Worm (Caenorhabditis elegans) whole organism, L4/young adult: ENCODE measurements around the gene H01G02.3.
A peak's percentile ranks its signal among the peaks of the same experiment; 100 is the strongest.

ENCODE experiments used
- W03F9.2 ChIP-seq: fragments of 150-350 bp; optimal IDR thresholded peaks from 2 replicates; lab custom pipeline; 2014; ENCODE audit warnings: missing biosample characterization, missing genetic modification characterization
- dao-5 ChIP-seq: sonication (generic microtip); optimal IDR thresholded peaks from 2 replicates; lab custom pipeline; 2016; ENCODE audit warnings: missing genotype, missing genetic modification characterization, moderate library complexity, missing compliant biosample characterization
- him-1 ChIP-seq: sonication (generic microtip); optimal IDR thresholded peaks from 2 replicates; lab custom pipeline; 2016; ENCODE audit warnings: missing genotype, missing genetic modification reagents, missing genetic modification characterization, missing compliant biosample characterization

Gene H01G02.3

ce11 chrIV:11803044-11803443, 10.6 kb upstream of the H01G02.3 start, which contains the start of gene H01G02.4:
Gene H01G02.4 (minus strand): TSS chrIV:11803144.
- TF ChIP-seq W03F9.2 (no peak), him-1 (tag; lab: Kevin White, UChicago) (no peak), dao-5 (tag; lab: Kevin White, UChicago) (no peak)

DNA sequence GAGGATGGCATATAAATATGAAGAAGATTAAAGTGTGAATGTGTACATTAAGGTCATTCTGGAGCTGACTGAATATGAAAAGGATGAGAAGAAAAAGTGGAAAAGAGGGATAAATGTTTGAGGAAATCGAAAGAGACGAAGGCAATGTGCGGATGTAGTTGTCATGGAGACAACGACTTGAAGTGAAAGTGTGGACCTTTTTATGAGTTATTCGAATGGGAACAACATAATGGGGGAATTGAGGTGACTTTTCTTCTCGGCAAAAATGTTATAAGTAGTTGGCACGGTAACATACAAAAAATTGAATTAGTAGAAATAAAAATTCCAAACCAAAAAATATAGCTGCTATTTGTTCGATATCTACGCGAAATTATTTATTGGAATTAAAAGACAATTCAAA, 8.7 kb upstream of the H01G02.3 start, which contains the start of gene dyf-18:
Gene dyf-18 (minus strand): TSS at position 101 of the 400 bp plus-strand sequence.
- no peak for TF ChIP-seq dao-5 (tag; lab: Kevin White, UChicago)
- no peak for TF ChIP-seq W03F9.2
- no peak for TF ChIP-seq him-1 (tag; lab: Kevin White, UChicago)

DNA sequence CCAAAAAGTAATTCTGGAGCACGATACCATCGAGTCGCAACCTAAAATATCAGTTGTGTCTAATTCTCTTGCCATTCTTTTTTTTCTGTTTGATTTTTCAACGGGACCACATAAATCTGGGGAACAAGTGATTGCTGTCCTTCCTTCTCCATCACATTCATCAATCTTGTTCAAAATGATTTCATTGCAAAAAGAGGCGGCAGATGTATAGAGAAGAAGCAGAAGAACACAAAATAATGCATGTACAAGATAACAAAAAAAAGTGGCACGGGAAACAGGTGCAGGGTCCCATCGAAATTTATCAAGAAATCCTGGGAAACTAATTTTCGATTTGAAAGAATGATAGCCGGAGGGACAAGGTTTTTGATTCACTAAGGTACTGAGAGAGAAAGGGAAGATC, 6.8 kb upstream of the H01G02.3 start:
- TF ChIP-seq dao-5 (tag; lab: Kevin White, UChicago) (no peak), him-1 (tag; lab: Kevin White, UChicago) (no peak)

- TF ChIP-seq dao-5 (tag; lab: Kevin White, UChicago): no peak
- no peak for TF ChIP-seq W03F9.2
- no peak for TF ChIP-seq him-1 (tag; lab: Kevin White, UChicago)
Measured at ce11 chrIV:11796818-11797217, 4.4 kb upstream of the H01G02.3 start.

- no peak for TF ChIP-seq W03F9.2
- no peak for TF ChIP-seq dao-5 (tag; lab: Kevin White, UChicago)
- TF ChIP-seq him-1 (tag; lab: Kevin White, UChicago): no peak
Measured at ce11 chrIV:11795964-11796363, 3.6 kb upstream of the H01G02.3 start.

DNA sequence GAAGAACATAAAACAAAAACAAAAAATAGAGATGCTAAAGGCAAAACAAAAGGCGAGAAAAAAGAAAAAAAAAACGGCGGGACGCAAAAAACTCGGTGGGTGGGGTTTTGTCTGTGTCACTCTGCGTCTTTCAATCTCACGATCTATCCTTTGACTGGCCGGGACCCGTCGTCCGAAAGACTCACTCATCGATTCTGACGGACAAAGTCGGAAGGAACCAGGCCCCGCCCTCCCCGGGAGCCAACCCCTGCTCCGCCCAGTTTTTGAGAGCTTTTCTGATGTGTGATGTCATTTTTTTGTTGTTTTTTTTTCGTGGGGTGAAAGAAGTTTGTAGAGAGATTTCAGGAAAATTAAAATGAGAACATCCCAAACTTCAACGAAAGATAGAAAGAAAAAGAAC, 775 bp upstream of the H01G02.3 start:
- TF ChIP-seq him-1 (tag; lab: Kevin White, UChicago) (peak; percentile 46), dao-5 (tag; lab: Kevin White, UChicago) (no peak)

- TF ChIP-seq dao-5 (tag; lab: Kevin White, UChicago) (no peak), W03F9.2 (no peak), him-1 (tag; lab: Kevin White, UChicago) (no peak)
Measured at ce11 chrIV:11788383-11788963, 3.9 kb downstream of the H01G02.3 start.

ce11 chrIV:11787793-11788192, 4.6 kb downstream of the H01G02.3 start:
- TF ChIP-seq W03F9.2 (no peak), dao-5 (tag; lab: Kevin White, UChicago) (no peak), him-1 (tag; lab: Kevin White, UChicago) (no peak)

- TF ChIP-seq W03F9.2: no peak
- no peak for TF ChIP-seq dao-5 (tag; lab: Kevin White, UChicago)
- peak; percentile 67 for TF ChIP-seq him-1 (tag; lab: Kevin White, UChicago)
Measured at ce11 chrIV:11785064-11785840, 7.1 kb downstream of the H01G02.3 start.

ce11 chrIV:11782846-11783245, 9.5 kb downstream of the H01G02.3 start:
- TF ChIP-seq him-1 (tag; lab: Kevin White, UChicago) (no peak), W03F9.2 (no peak), dao-5 (tag; lab: Kevin White, UChicago) (no peak)

DNA sequence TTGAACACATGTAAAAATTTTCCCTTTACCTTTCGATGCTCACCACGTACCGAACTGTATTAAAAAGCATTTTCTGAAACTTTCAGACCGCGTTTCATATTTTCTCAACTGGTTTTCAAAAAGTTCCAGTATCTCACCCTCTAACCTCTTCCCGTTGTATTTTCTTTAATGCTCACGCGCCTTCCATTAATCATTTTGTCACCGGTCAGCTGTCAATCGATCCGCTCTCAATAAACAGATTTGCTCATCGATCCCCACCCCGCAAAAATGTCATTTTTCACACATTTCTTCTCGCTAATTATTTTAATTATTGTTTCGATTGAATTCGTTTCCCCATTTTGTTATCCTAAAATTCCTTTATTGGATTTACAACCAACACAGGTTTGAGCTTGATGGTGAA, 13.4 kb downstream of the H01G02.3 start, which contains the start of gene lpr-2:
Gene lpr-2 (plus strand): TSS at position 189 of the 400 bp plus-strand sequence.
- no peak for TF ChIP-seq him-1 (tag; lab: Kevin White, UChicago)
- TF ChIP-seq W03F9.2: no peak
- no peak for TF ChIP-seq dao-5 (tag; lab: Kevin White, UChicago)

ce11 chrIV:11776968-11777467, 15.4 kb downstream of the H01G02.3 start:
- no peak for TF ChIP-seq W03F9.2
- no peak for TF ChIP-seq dao-5 (tag; lab: Kevin White, UChicago)
- TF ChIP-seq him-1 (tag; lab: Kevin White, UChicago): no peak

- no peak for TF ChIP-seq dao-5 (tag; lab: Kevin White, UChicago)
- no peak for TF ChIP-seq W03F9.2
- TF ChIP-seq him-1 (tag; lab: Kevin White, UChicago): no peak
Measured at ce11 chrIV:11773692-11774225, 18.6 kb downstream of the H01G02.3 start, which contains the start of gene lips-5. Gene lips-5 (minus strand): TSS chrIV:11773742.

DNA sequence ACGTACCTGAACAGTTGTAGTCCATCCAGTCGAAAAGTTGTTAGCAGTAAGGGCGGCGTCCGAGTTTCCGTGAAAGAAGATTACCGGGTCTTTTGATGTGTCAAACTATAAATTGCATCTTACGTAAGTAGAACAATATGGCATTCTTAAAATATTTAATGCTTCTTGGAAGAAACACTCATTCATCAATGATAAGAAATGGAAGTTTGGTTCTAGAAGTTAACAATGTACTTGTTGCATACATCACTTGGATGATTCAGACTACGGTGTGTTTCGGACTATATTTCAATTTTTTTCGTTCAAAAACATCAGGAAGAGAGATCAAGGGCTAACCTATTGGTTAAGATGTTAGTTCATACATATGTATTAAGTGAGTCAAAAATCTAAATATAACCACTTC, 20.3 kb downstream of the H01G02.3 start:
- no peak for TF ChIP-seq W03F9.2
- TF ChIP-seq him-1 (tag; lab: Kevin White, UChicago): no peak
- no peak for TF ChIP-seq dao-5 (tag; lab: Kevin White, UChicago)
